Fruit fly (Drosophila melanogaster): ENCODE results near the gene Sfp24Bd.

Sfp24Bd gene

DNA sequence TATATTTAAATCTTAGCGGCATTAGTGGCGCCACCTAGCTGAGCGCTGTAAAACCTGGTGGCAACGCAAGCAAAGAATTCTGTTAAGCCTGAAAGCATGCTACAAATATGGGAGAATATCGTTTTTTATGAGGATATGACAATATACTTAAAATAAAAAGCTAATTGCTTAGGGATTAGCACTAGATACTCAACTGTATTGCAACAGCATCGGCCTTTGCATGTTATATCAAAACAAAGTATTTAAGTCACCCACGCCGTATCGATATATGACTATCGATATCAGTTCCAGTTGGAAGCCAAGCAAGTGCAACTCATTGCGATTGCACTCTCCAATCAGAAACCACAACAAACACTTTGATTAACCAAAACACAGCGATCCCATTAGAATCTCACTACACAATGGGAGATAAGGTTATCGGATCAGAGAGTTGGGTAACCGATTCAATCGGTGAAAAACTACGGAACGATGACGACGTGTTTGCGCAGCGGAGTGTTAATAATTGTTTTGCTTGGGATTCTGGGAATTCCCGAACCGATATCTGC is 50.0 kb downstream of the Sfp24Bd start, which contains the start of gene Ugt36A1 (continued):
- TF ChIP-seq Lhr (GFP tag; optimal IDR thresholded peaks at IDR 0.05), result peak; percentile 22
- no peak for TF ChIP-seq Six4 (GFP tag; optimal IDR thresholded peaks at IDR 0.05)
- TF ChIP-seq CG10565 (GFP tag; optimal IDR thresholded peaks at IDR 0.05), result no peak
- peak; percentile 86 for TF ChIP-seq CG7963 (GFP tag; IDR thresholded peaks at IDR 0.05; ENCODE audit: partially characterized antibody)
- no peak for TF ChIP-seq H15 (GFP tag; IDR thresholded peaks at IDR 0.05)
- no peak for TF ChIP-seq Ptx1 (GFP tag; IDR thresholded peaks at IDR 0.05)
- TF ChIP-seq dimm (GFP tag; IDR thresholded peaks at IDR 0.05), result no peak
- no peak for TF ChIP-seq nom (GFP tag; optimal IDR thresholded peaks at IDR 0.05)
- no peak for TF ChIP-seq peb (GFP tag; IDR thresholded peaks at IDR 0.05)
- TF ChIP-seq Sox100B (GFP tag; optimal IDR thresholded peaks at IDR 0.05), result no peak
- TF ChIP-seq CG18764 (GFP tag; optimal IDR thresholded peaks at IDR 0.05), result no peak
- TF ChIP-seq Jarid2 (GFP tag; optimal IDR thresholded peaks at IDR 0.05), result no peak
- no peak for TF ChIP-seq CG13894 (tag; optimal IDR thresholded peaks at IDR 0.05)
- no peak for TF ChIP-seq ro (GFP tag; IDR thresholded peaks at IDR 0.05)
- TF ChIP-seq CG31388 (GFP tag; optimal IDR thresholded peaks at IDR 0.05), result no peak
- TF ChIP-seq Mad (GFP tag; optimal IDR thresholded peaks at IDR 0.05), result no peak
- no peak for TF ChIP-seq CG10321 (GFP tag; IDR thresholded peaks at IDR 0.05)
- TF ChIP-seq sens-2 (GFP tag; IDR thresholded peaks at IDR 0.05), result no peak
- no peak for TF ChIP-seq CG6175 (GFP tag; IDR thresholded peaks at IDR 0.05)
- TF ChIP-seq dmrt99B (tag; optimal IDR thresholded peaks at IDR 0.05), result no peak
- TF ChIP-seq CG1603 (tag; optimal IDR thresholded peaks at IDR 0.05), result no peak
- no peak for TF ChIP-seq CG32767 (GFP tag; IDR thresholded peaks at IDR 0.05)
- TF ChIP-seq CG2875 (GFP tag; optimal IDR thresholded peaks at IDR 0.05), result no peak
- no peak for TF ChIP-seq MESR4 (GFP tag; optimal IDR thresholded peaks at IDR 0.05)
- TF ChIP-seq lbe (GFP tag; optimal IDR thresholded peaks at IDR 0.05), result no peak
- TF ChIP-seq odd (GFP tag; optimal IDR thresholded peaks at IDR 0.05), result peak; percentile 13
- no peak for TF ChIP-seq dysf (GFP tag; IDR thresholded peaks at IDR 0.05)
- no peak for TF ChIP-seq CG12155 (GFP tag; optimal IDR thresholded peaks at IDR 0.05)
- TF ChIP-seq pzg (GFP tag; optimal IDR thresholded peaks at IDR 0.05), result peak; percentile 19
- TF ChIP-seq Hr3 (GFP tag; optimal IDR thresholded peaks at IDR 0.05), result no peak
- TF ChIP-seq Rx (GFP tag; IDR thresholded peaks at IDR 0.05), result no peak
- no peak for TF ChIP-seq gsb (GFP tag; IDR thresholded peaks at IDR 0.05)
- no peak for TF ChIP-seq pho (GFP tag; optimal IDR thresholded peaks at IDR 0.05)
- no peak for TF ChIP-seq CG12071 (GFP tag; optimal IDR thresholded peaks at IDR 0.05)
- no peak for TF ChIP-seq ac (GFP tag; optimal IDR thresholded peaks at IDR 0.05)
- TF ChIP-seq pb (GFP tag; optimal IDR thresholded peaks at IDR 0.05), result no peak
- TF ChIP-seq Gug (GFP tag; IDR thresholded peaks at IDR 0.05), result no peak
- no peak for TF ChIP-seq tap (tag; optimal IDR thresholded peaks at IDR 0.05)
- TF ChIP-seq zen2 (GFP tag; IDR thresholded peaks at IDR 0.05; ENCODE audit: partially characterized antibody), result peak; percentile 82
- no peak for TF ChIP-seq gcm2 (GFP tag; optimal IDR thresholded peaks at IDR 0.05)
- TF ChIP-seq corto (GFP tag; optimal IDR thresholded peaks at IDR 0.05), result no peak
- no peak for TF ChIP-seq CG11723 (GFP tag; optimal IDR thresholded peaks at IDR 0.05)
- TF ChIP-seq CG42726 (GFP tag; IDR thresholded peaks at IDR 0.05; ENCODE audit: partially characterized antibody), result peak; percentile 68
- TF ChIP-seq mirr (GFP tag; optimal IDR thresholded peaks at IDR 0.05), result peak; percentile 59
- peak; percentile 24 for TF ChIP-seq Sin3A (optimal IDR thresholded peaks at IDR 0.05)
- no peak for TF ChIP-seq mld (GFP tag; IDR thresholded peaks at IDR 0.05; ENCODE audit: partially characterized antibody)
- peak; percentile 85 for TF ChIP-seq CG34224 (GFP tag; IDR thresholded peaks at IDR 0.05; ENCODE audit: partially characterized antibody)
- no peak for TF ChIP-seq CG10267 (tag; optimal IDR thresholded peaks at IDR 0.05)
- no peak for TF ChIP-seq stc (GFP tag; IDR thresholded peaks at IDR 0.05)
- no peak for TF ChIP-seq CG15011 (GFP tag; optimal IDR thresholded peaks at IDR 0.05)
- no peak for TF ChIP-seq CG11695 (GFP tag; IDR thresholded peaks at IDR 0.05)
- TF ChIP-seq sim (GFP tag; IDR thresholded peaks at IDR 0.05), result no peak
